Fruit fly (Drosophila melanogaster) whole organism, pupa: ENCODE data around the gene Eig71Ed.

Experiments used
- CG12605 ChIP-seq: fragments of 200-800 bp; sonication (Bioruptor generic); IDR thresholded peaks from 2 replicates; pipeline ENCODE4 v1.3.6; 2022; ENCODE audit warnings: missing biosample characterization, missing genetic modification characterization
- CG9948 ChIP-seq: fragments of 200-800 bp; sonication (Bioruptor generic); optimal IDR thresholded peaks from 2 replicates; lab custom pipeline; 2018; ENCODE audit warnings: missing biosample characterization, mild to moderate bottlenecking, missing genetic modification characterization, moderate library complexity
- D1 ChIP-seq: fragments of 200-800 bp; sonication (Bioruptor generic); optimal IDR thresholded peaks from 2 replicates; lab custom pipeline; 2018; ENCODE audit warnings: missing biosample characterization, mild to moderate bottlenecking, missing genetic modification characterization, moderate library complexity
- Pif1B ChIP-seq: fragments of 200-800 bp; sonication (Bioruptor generic); optimal IDR thresholded peaks from 3 replicates; lab custom pipeline; 2016; ENCODE audit warnings: missing biosample characterization, missing genetic modification characterization

- TF ChIP-seq CG12605 (GFP tag; lab: Robert Waterston, UW) = no peak
- no peak for TF ChIP-seq Pif1B
- no peak for TF ChIP-seq CG9948 (tag; lab: Kevin White, UChicago)
- no peak for TF ChIP-seq D1
Measured at dm6 chr3L:15647712-15648621, 4.4 kb upstream of the Eig71Ed start, which contains the start of the genes comm3 and CG43083.
